Fruit fly (Drosophila melanogaster): ENCODE results near the gene ome.

The ome gene

dm6 chr3L:14786230-14786850, 113.7 kb downstream of the ome start, which contains the start of the genes bmm and Tdrd3 (continued):
- TF ChIP-seq CG4360 (GFP tag; IDR thresholded peaks at IDR 0.05) = no peak
- no peak for TF ChIP-seq aop (GFP tag; IDR thresholded peaks at IDR 0.05)
- TF ChIP-seq CG1647 (GFP tag; optimal IDR thresholded peaks at IDR 0.05) = peak; percentile 31
- TF ChIP-seq CG18764 (GFP tag; optimal IDR thresholded peaks at IDR 0.05) = peak; percentile 75
- TF ChIP-seq gsb-n (tag; optimal IDR thresholded peaks at IDR 0.05) = peak; percentile 68
- TF ChIP-seq Opbp (GFP tag; IDR thresholded peaks at IDR 0.05; ENCODE audit: partially characterized antibody) = peak; percentile 89
- peak; percentile 40 for TF ChIP-seq CG17568 (GFP tag; optimal IDR thresholded peaks at IDR 0.05)
- TF ChIP-seq gcm2 (GFP tag; optimal IDR thresholded peaks at IDR 0.05) = no peak
- peak; percentile 57 for TF ChIP-seq odd (GFP tag; optimal IDR thresholded peaks at IDR 0.05)
- TF ChIP-seq D19A (tag; optimal IDR thresholded peaks at IDR 0.05) = peak; percentile 62
- peak; percentile 53 for TF ChIP-seq Vsx1 (GFP tag; optimal IDR thresholded peaks at IDR 0.05)
- TF ChIP-seq Blimp-1 (GFP tag; optimal IDR thresholded peaks at IDR 0.05) = peak; percentile 77
- TF ChIP-seq Mes4 (GFP tag; optimal IDR thresholded peaks at IDR 0.05) = no peak
- no peak for TF ChIP-seq ash1 (GFP tag; optimal IDR thresholded peaks at IDR 0.05)
- peak; percentile 48 for TF ChIP-seq kah (GFP tag; optimal IDR thresholded peaks at IDR 0.05)
- peak; percentile 73 for TF ChIP-seq slou (GFP tag; optimal IDR thresholded peaks at IDR 0.05)
- peak; percentile 52; the same call in 1 of the 2 replicates for TF ChIP-seq Poxn (GFP tag; IDR thresholded peaks at IDR 0.05)
- TF ChIP-seq B-H2 (GFP tag; optimal IDR thresholded peaks at IDR 0.05) = peak; percentile 80
- peak; percentile 19 for TF ChIP-seq CG17802 (tag; optimal IDR thresholded peaks at IDR 0.05)
- peak; percentile 7; the same call in 1 of the 3 replicates for TF ChIP-seq CG2199 (GFP tag; IDR thresholded peaks at IDR 0.05)
- peak; percentile 31; the same call in 1 of the 2 replicates for TF ChIP-seq Awh (GFP tag; IDR thresholded peaks at IDR 0.05)
- no peak for TF ChIP-seq Dip2 (GFP tag; IDR thresholded peaks at IDR 0.05)
- peak; percentile 81 for TF ChIP-seq esg (GFP tag; conservative IDR thresholded peaks at IDR 0.05)
- TF ChIP-seq btn (GFP tag; optimal IDR thresholded peaks at IDR 0.05) = no peak
- peak; percentile 88 for TF ChIP-seq CG18262 (tag; optimal IDR thresholded peaks at IDR 0.05)
- TF ChIP-seq CG4820 (GFP tag; optimal IDR thresholded peaks at IDR 0.05) = peak; percentile 74
- no peak; the same call in 1 of the 2 replicates for TF ChIP-seq CG10959 (GFP tag; IDR thresholded peaks at IDR 0.05)
- TF ChIP-seq unpg (GFP tag; optimal IDR thresholded peaks at IDR 0.05) = peak; percentile 80
- TF ChIP-seq E2f1 (GFP tag; IDR thresholded peaks at IDR 0.05) = peak; percentile 62; the same call in 1 of the 2 replicates
- TF ChIP-seq HLH54F (GFP tag; optimal IDR thresholded peaks at IDR 0.05) = peak; percentile 81
- TF ChIP-seq CG11696 (GFP tag; IDR thresholded peaks at IDR 0.05) = no peak
- peak; percentile 84 for TF ChIP-seq vnd (GFP tag; IDR thresholded peaks at IDR 0.05; ENCODE audit: partially characterized antibody)
- TF ChIP-seq gcm (GFP tag; optimal IDR thresholded peaks at IDR 0.05) = peak; percentile 79
- TF ChIP-seq zfh2 (GFP tag; optimal IDR thresholded peaks at IDR 0.05) = peak; percentile 88
- TF ChIP-seq CG4854 (GFP tag; optimal IDR thresholded peaks at IDR 0.05) = peak; percentile 24
- peak; percentile 52; the same call in 2 of the 3 replicates for TF ChIP-seq CG11093 (GFP tag; IDR thresholded peaks at IDR 0.05)
- TF ChIP-seq H15 (GFP tag; IDR thresholded peaks at IDR 0.05) = peak; percentile 79; the same call in 2 of the 3 replicates
- TF ChIP-seq dimm (GFP tag; IDR thresholded peaks at IDR 0.05) = 0 out of 2 replicates have a peak, but pooled peaks have one; percentile 7
- peak; percentile 36; the same call in 1 of the 2 replicates for TF ChIP-seq E2f2 (GFP tag; IDR thresholded peaks at IDR 0.05)
- TF ChIP-seq jigr1 (GFP tag; IDR thresholded peaks at IDR 0.05) = peak; percentile 71; the same call in 1 of the 3 replicates
- peak; percentile 65 for TF ChIP-seq ara (GFP tag; IDR thresholded peaks at IDR 0.05)
- TF ChIP-seq crc (GFP tag; optimal IDR thresholded peaks at IDR 0.05) = no peak
- TF ChIP-seq CG17612 (GFP tag; IDR thresholded peaks at IDR 0.05) = peak; percentile 55
- peak; percentile 86 for TF ChIP-seq abd-A (tag; optimal IDR thresholded peaks at IDR 0.05)
- TF ChIP-seq CG11723 (GFP tag; optimal IDR thresholded peaks at IDR 0.05) = peak; percentile 52
- peak; percentile 89 for TF ChIP-seq CG8290 (GFP tag; optimal IDR thresholded peaks at IDR 0.05)
- peak; percentile 62 to 83 for TF ChIP-seq CG8290 (tag; optimal IDR thresholded peaks at IDR 0.05)
- no peak for TF ChIP-seq CG17912 (GFP tag; optimal IDR thresholded peaks at IDR 0.05)
- peak; percentile 53 for TF ChIP-seq CG12299 (tag; optimal IDR thresholded peaks at IDR 0.05)
- peak; percentile 55 for TF ChIP-seq CG32767 (GFP tag; IDR thresholded peaks at IDR 0.05)
- peak; percentile 58 for TF ChIP-seq fu2 (GFP tag; optimal IDR thresholded peaks at IDR 0.05)

All from whole organism, embryonic.